Fruit fly (Drosophila melanogaster) whole organism, embryonic: ENCODE data around the gene CG13026.

Source experiments
- CG11398 ChIP-seq: fragments of 200-800 bp; sonication (Bioruptor generic); optimal IDR thresholded peaks from 2 replicates; lab custom pipeline; 2016; ENCODE audit warnings: missing biosample characterization, missing genetic modification characterization
- CG14965 ChIP-seq: fragments of 200-800 bp; sonication (Bioruptor generic); optimal IDR thresholded peaks from 2 replicates; lab custom pipeline; 2016; ENCODE audit warnings: missing biosample characterization, missing genetic modification characterization, borderline replicate concordance
- CG15696 ChIP-seq: fragments of 200-800 bp; sonication (Bioruptor generic); optimal IDR thresholded peaks from 2 replicates; lab custom pipeline; 2019; ENCODE audit warnings: missing biosample characterization, mild to moderate bottlenecking, missing genetic modification characterization, moderate library complexity
- CG6254 ChIP-seq: fragments of 200-800 bp; sonication (Bioruptor generic); optimal IDR thresholded peaks from 3 replicates; lab custom pipeline; 2017; ENCODE audit warnings: mild to moderate bottlenecking, missing biosample characterization, missing genetic modification reagents, missing genetic modification characterization
- CG7357 ChIP-seq: fragments of 200-800 bp; sonication (Bioruptor generic); IDR thresholded peaks from 3 replicates; pipeline ENCODE4 v1.3.6; 2022; ENCODE audit warnings: missing biosample characterization, missing genetic modification characterization
- Dfd ChIP-seq, 2 experiments: fragments of >200 bp; optimal IDR thresholded peaks; 2 replicates each; lab custom pipeline; 2017; ENCODE audit warnings: missing biosample characterization in 2 of 2, missing genetic modification characterization in 2 of 2
- Dip2 ChIP-seq: fragments of 200-800 bp; sonication (Bioruptor generic); IDR thresholded peaks from 2 replicates; pipeline ENCODE4 v1.3.6; 2022; ENCODE audit warnings: missing biosample characterization, missing genetic modification characterization
- dmrt11E ChIP-seq: fragments of 200-800 bp; sonication (Bioruptor generic); optimal IDR thresholded peaks from 3 replicates; lab custom pipeline; 2018; ENCODE audit warnings: missing biosample characterization, mild to moderate bottlenecking, missing genetic modification characterization, moderate library complexity
- emc ChIP-seq: fragments of 200-800 bp; sonication (Bioruptor generic); optimal IDR thresholded peaks from 2 replicates; lab custom pipeline; 2016; ENCODE audit warnings: missing biosample characterization, missing genetic modification characterization
- her ChIP-seq: fragments of 200-800 bp; sonication (Bioruptor generic); optimal IDR thresholded peaks from 2 replicates; lab custom pipeline; 2016; ENCODE audit warnings: missing biosample characterization, missing genetic modification characterization
- insv ChIP-seq, 2 experiments: fragments of 200-800 bp; sonication (Bioruptor generic); optimal IDR thresholded peaks; 3 replicates each; lab custom pipeline; 2016 to 2018; ENCODE audit warnings: missing biosample characterization in 2 of 2, missing genetic modification characterization in 2 of 2

DNA sequence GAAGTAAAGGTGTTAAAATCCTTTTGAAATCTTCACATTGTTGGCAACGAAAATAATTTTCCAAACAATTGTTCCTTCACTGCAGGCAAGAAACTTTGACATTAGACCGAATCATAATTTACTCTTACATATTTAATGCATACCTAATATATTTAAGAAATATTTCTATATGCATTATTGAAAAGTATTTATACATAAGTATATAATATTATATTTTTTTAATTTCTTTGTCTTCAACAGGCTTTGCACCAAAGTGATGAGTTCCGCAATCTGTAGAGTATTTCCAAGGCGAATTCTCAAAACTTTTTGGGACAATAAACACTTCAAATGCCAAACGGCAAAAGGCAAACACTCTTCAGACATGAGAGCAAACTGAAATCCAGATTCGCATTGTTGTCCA is 28.9 kb downstream of the CG13026 start:
- no peak for TF ChIP-seq her (GFP tag; lab: Kevin White, UChicago)
- no peak for TF ChIP-seq insv (GFP tag; optimal IDR thresholded peaks at IDR 0.05; lab: Kevin White, UChicago)
- TF ChIP-seq CG6254 (GFP tag; lab: Kevin White, UChicago) = no peak
- TF ChIP-seq dmrt11E = no peak
- TF ChIP-seq CG14965 = no peak
- no peak for TF ChIP-seq CG15696 (tag; lab: Kevin White, UChicago)
- TF ChIP-seq CG11398 (GFP tag; lab: Kevin White, UChicago) = no peak
- no peak for TF ChIP-seq Dfd (GFP tag; optimal IDR thresholded peaks at IDR 0.05; lab: Kevin White, UChicago)
- no peak for TF ChIP-seq emc (GFP tag; lab: Kevin White, UChicago)
- TF ChIP-seq Dip2 = no peak
- TF ChIP-seq CG7357 (GFP tag; lab: Robert Waterston, UW) = no peak
